Worm (Caenorhabditis elegans) whole organism, early embryonic: ENCODE results near the gene EEED8.14.

ENCODE experiments used
- ets-7 ChIP-seq: sonication (generic microtip); optimal IDR thresholded peaks from 2 replicates; lab custom pipeline; 2016; ENCODE audit warnings: missing genotype, missing genetic modification characterization, missing compliant biosample characterization
- pes-1 ChIP-seq: fragments of 200-800 bp; sonication (Bioruptor generic); IDR thresholded peaks from 2 replicates; pipeline ENCODE4 v1.3.6; 2022; ENCODE audit warnings: missing genetic modification reagents, missing genetic modification characterization, missing compliant biosample characterization
- sea-1 ChIP-seq: fragments of 200-800 bp; sonication (Bioruptor generic); conservative IDR thresholded peaks from 2 replicates; pipeline ENCODE4 v1.3.6; 2022; ENCODE audit warnings: missing genetic modification characterization, missing compliant biosample characterization

DNA sequence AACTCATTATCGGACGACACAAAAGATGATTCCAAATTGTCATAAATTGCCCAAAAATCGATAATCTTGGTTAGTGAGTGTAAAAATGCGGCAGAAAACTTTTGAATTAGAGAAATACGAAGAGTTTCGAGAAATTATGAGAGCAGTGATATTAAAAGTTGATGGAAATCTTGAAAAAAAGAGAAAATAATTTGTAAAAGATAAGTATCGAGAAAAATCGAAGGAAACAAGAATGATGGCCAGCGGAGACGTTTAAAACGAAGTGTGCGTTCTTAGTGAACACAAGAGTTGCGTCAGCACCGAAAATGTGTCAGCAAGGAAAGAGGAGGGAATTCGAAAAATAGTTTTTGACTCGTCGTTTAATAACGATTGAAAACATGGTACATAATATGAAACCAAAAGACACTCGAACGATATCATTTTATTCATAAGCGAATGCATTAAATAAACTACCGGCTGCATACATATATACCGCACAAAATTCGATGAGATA, 24.0 kb downstream of the EEED8.14 start, which contains the start of gene ndx-6:
- TF ChIP-seq pes-1 (peak; percentile 66), sea-1 (GFP tag; lab: Robert Waterston, UW) (no peak), ets-7 (tag; lab: Kevin White, UChicago) (peak; percentile 20)
